Worm (Caenorhabditis elegans): Measurements from ENCODE around the gene idpp-6.

The idpp-6 gene

DNA sequence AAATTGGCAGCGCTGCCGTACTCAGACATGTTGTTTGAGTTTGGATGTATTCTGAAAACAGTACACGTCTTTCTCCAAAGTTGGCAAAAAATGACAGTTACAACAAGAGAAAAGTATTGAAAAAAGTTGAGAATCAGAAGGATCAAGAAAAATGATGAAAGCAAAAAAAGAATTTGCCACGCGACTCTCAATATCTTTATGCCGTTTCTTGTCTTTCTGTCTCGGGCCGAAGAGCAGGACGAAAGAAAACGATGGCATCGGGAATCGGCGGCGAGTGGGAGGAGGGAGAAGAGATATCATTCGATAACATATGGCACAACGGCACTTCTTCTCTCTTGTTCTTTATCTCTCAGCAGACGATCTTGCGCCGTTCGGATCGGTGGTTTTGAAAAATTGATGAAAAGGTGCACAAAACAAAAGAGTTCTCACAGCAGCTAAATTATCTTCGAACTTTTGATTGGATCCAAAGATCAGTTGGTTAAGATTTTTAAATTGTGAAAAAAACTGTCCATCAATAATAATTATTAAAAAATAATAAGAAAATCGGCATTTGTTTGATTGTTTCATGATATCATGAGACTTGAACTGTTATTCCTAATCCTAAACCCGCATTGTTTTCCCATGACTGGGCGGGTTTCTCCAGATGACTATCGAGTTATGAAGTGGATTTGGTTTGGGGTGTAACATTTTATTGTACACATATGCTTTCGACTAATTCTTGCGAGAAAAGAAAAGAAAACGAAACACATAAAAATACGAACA is 40.4 kb downstream of the idpp-6 start, which contains the start of gene gei-15:
Gene gei-15 (minus strand): TSS at position 51 of the 762 bp plus-strand sequence.
- TF ChIP-seq mab-5 (tag; optimal IDR thresholded peaks at IDR 0.05), result no peak
- TF ChIP-seq sem-2 (GFP tag; optimal IDR thresholded peaks at IDR 0.05), result no peak
- TF ChIP-seq hlh-1 (tag; optimal IDR thresholded peaks at IDR 0.05), result peak; percentile 82

DNA sequence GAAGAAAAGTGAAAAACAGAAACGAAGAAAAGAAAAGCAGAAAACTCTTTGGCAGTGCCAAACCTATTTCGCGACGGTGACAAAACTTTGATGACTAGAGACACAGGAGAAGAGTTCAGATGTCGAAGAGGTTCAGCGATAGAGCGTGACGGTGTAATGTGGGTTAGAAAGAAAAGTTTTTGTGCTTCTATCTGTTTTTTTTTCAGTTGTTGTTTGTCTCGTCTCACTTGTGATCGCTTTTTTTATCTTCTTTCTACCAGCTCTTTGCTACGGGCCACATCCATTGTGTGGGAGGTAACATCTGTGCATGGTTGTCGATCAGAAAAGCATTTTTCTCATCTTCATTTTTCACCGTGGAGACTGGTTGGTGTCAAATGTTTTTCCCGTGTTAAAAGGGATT is 42.9 kb downstream of the idpp-6 start, which contains the start of gene F41B4.1:
Gene F41B4.1 (minus strand): TSS at position 23 of the 400 bp plus-strand sequence.
- TF ChIP-seq hlh-1 (tag; optimal IDR thresholded peaks at IDR 0.05) (peak; percentile 42), bed-3 (GFP tag; optimal IDR thresholded peaks at IDR 0.05) (no peak)
